Fruit fly (Drosophila melanogaster) whole organism, embryonic: Measurements from ENCODE around the gene CCHa1.

Source experiments
- ATbp ChIP-seq: fragments of 200-800 bp; sonication (Bioruptor generic); optimal IDR thresholded peaks from 2 replicates; lab custom pipeline; 2017; ENCODE audit warnings: missing biosample characterization, mild to moderate bottlenecking, missing genetic modification characterization, missing genetic modification reagents
- Atf-2 ChIP-seq: fragments of 200-800 bp; sonication (Bioruptor generic); optimal IDR thresholded peaks from 2 replicates; lab custom pipeline; 2016; ENCODE audit warnings: missing biosample characterization, missing genetic modification characterization
- BEAF-32 ChIP-seq: fragments of 200-800 bp; sonication (Bioruptor generic); optimal IDR thresholded peaks from 3 replicates; lab custom pipeline; 2017; ENCODE audit warnings: missing biosample characterization, missing genetic modification characterization, mild to moderate bottlenecking, moderate library complexity, missing genetic modification reagents
- CG10321 ChIP-seq: fragments of 200-800 bp; sonication (Bioruptor generic); IDR thresholded peaks from 2 replicates; pipeline ENCODE4 v1.3.6; 2022; ENCODE audit warnings: missing biosample characterization, missing genetic modification characterization
- CG12659 ChIP-seq: fragments of 200-800 bp; sonication (Bioruptor generic); optimal IDR thresholded peaks from 3 replicates; lab custom pipeline; 2017; ENCODE audit warnings: mild to moderate bottlenecking, missing biosample characterization, missing genetic modification reagents, missing genetic modification characterization
- CG13287 ChIP-seq: fragments of 200-800 bp; sonication (Bioruptor generic); IDR thresholded peaks from 2 replicates; pipeline ENCODE4 v1.3.6; 2022; ENCODE audit warnings: missing biosample characterization, missing genetic modification characterization; ENCODE audit not compliant: partially characterized antibody
- CG13424 ChIP-seq: fragments of 200-800 bp; sonication (Bioruptor generic); optimal IDR thresholded peaks from 2 replicates; lab custom pipeline; 2019; ENCODE audit warnings: missing biosample characterization, mild to moderate bottlenecking, missing genetic modification characterization, moderate library complexity
- CG15011 ChIP-seq: fragments of 200-800 bp; sonication (Bioruptor generic); optimal IDR thresholded peaks from 3 replicates; lab custom pipeline; 2018; ENCODE audit warnings: missing biosample characterization, mild to moderate bottlenecking, missing genetic modification characterization
- CG15601 ChIP-seq: fragments of 200-800 bp; sonication (Bioruptor generic); optimal IDR thresholded peaks from 3 replicates; lab custom pipeline; 2019; ENCODE audit warnings: missing biosample characterization, mild to moderate bottlenecking, missing genetic modification characterization, moderate library complexity
- CG17568 ChIP-seq: fragments of 200-800 bp; sonication (Bioruptor generic); optimal IDR thresholded peaks from 2 replicates; lab custom pipeline; 2018; ENCODE audit warnings: missing biosample characterization, mild to moderate bottlenecking, missing genetic modification characterization, moderate library complexity
- CG1792 ChIP-seq: fragments of 200-800 bp; sonication (Bioruptor generic); optimal IDR thresholded peaks from 2 replicates; lab custom pipeline; 2016; ENCODE audit warnings: missing biosample characterization, missing genetic modification characterization
- CG2120 ChIP-seq: fragments of 200-800 bp; sonication (Bioruptor generic); optimal IDR thresholded peaks from 3 replicates; lab custom pipeline; 2016; ENCODE audit warnings: missing biosample characterization, missing genetic modification characterization
- CG3065 ChIP-seq: fragments of 200-800 bp; sonication (Bioruptor generic); optimal IDR thresholded peaks from 2 replicates; lab custom pipeline; 2016; ENCODE audit warnings: missing biosample characterization, missing genetic modification characterization
- CG31388 ChIP-seq: fragments of 200-800 bp; sonication (Bioruptor generic); optimal IDR thresholded peaks from 2 replicates; lab custom pipeline; 2016; ENCODE audit warnings: missing biosample characterization, missing genetic modification characterization
- CG4360 ChIP-seq: fragments of 200-800 bp; sonication (Bioruptor generic); IDR thresholded peaks from 2 replicates; pipeline ENCODE4 v1.3.6; 2022; ENCODE audit warnings: missing biosample characterization, missing genetic modification characterization
- CG4854 ChIP-seq: fragments of 200-800 bp; sonication (Bioruptor generic); optimal IDR thresholded peaks from 2 replicates; lab custom pipeline; 2016; ENCODE audit warnings: missing biosample characterization, missing genetic modification characterization, inconsistent platforms
- CG7963 ChIP-seq: fragments of 200-800 bp; sonication (Bioruptor generic); IDR thresholded peaks from 3 replicates; pipeline ENCODE4 v1.3.6; 2022; ENCODE audit warnings: missing biosample characterization, missing genetic modification characterization; ENCODE audit not compliant: partially characterized antibody
- Chrac-16 ChIP-seq: fragments of 200-800 bp; sonication (Bioruptor generic); optimal IDR thresholded peaks from 3 replicates; lab custom pipeline; 2016; ENCODE audit warnings: missing biosample characterization, missing genetic modification characterization
- D19B ChIP-seq: fragments of 200-800 bp; sonication (Bioruptor generic); optimal IDR thresholded peaks from 2 replicates; lab custom pipeline; 2017; ENCODE audit warnings: missing biosample characterization, mild to moderate bottlenecking, missing genetic modification characterization
- Dref ChIP-seq: fragments of 200-800 bp; sonication (Bioruptor generic); IDR thresholded peaks from 2 replicates; pipeline ENCODE4 v1.3.6; 2022; ENCODE audit warnings: missing biosample characterization, missing genetic modification characterization
- Drgx ChIP-seq: fragments of 200-800 bp; sonication (Bioruptor generic); IDR thresholded peaks from 2 replicates; pipeline ENCODE4 v1.3.6; 2022; ENCODE audit warnings: missing biosample characterization, missing genetic modification characterization
- HLHmδ ChIP-seq: fragments of 200-800 bp; sonication (Bioruptor generic); optimal IDR thresholded peaks from 2 replicates; lab custom pipeline; 2018; ENCODE audit warnings: missing biosample characterization, mild to moderate bottlenecking, missing genetic modification characterization, moderate library complexity
- Hr39 ChIP-seq: fragments of >200 bp; optimal IDR thresholded peaks from 2 replicates; lab custom pipeline; 2017
- Hsf ChIP-seq: fragments of 200-800 bp; sonication (Bioruptor generic); optimal IDR thresholded peaks from 3 replicates; lab custom pipeline; 2016; ENCODE audit warnings: missing biosample characterization, missing genetic modification characterization
- Lhr ChIP-seq: fragments of 200-800 bp; sonication (Bioruptor generic); optimal IDR thresholded peaks from 3 replicates; lab custom pipeline; 2017; ENCODE audit warnings: mild to moderate bottlenecking, missing biosample characterization, missing genetic modification reagents, missing genetic modification characterization
- MESR4 ChIP-seq: fragments of 200-800 bp; sonication (Bioruptor generic); optimal IDR thresholded peaks from 2 replicates; lab custom pipeline; 2018; ENCODE audit warnings: missing biosample characterization, mild to moderate bottlenecking, missing genetic modification characterization, moderate library complexity
- Sox102F ChIP-seq: fragments of 200-800 bp; sonication (Bioruptor generic); optimal IDR thresholded peaks from 2 replicates; lab custom pipeline; 2018; ENCODE audit warnings: missing biosample characterization, mild to moderate bottlenecking, missing genetic modification characterization, moderate library complexity
- Xrp1 ChIP-seq: fragments of 200-800 bp; sonication (Bioruptor generic); IDR thresholded peaks from 2 replicates; pipeline ENCODE4 v1.3.6; 2022; ENCODE audit warnings: missing biosample characterization, missing genetic modification characterization
- abd-A ChIP-seq: fragments of 200-800 bp; sonication (Bioruptor generic); optimal IDR thresholded peaks from 3 replicates; lab custom pipeline; 2019; ENCODE audit warnings: missing biosample characterization, mild to moderate bottlenecking, missing genetic modification characterization, moderate library complexity
- croc ChIP-seq: fragments of 200-800 bp; sonication (Bioruptor generic); conservative IDR thresholded peaks from 3 replicates; pipeline ENCODE4 v1.3.6; 2022; ENCODE audit warnings: missing biosample characterization, missing genetic modification characterization
- ewg ChIP-seq: fragments of 200-800 bp; sonication (Bioruptor generic); optimal IDR thresholded peaks from 3 replicates; lab custom pipeline; 2017; ENCODE audit warnings: mild to moderate bottlenecking, missing biosample characterization, missing genetic modification reagents, missing genetic modification characterization
- exex ChIP-seq: fragments of 200-800 bp; sonication (Bioruptor generic); optimal IDR thresholded peaks from 4 replicates; lab custom pipeline; 2018; ENCODE audit warnings: missing biosample characterization, mild to moderate bottlenecking, missing genetic modification characterization, moderate library complexity
- fd3F ChIP-seq: fragments of 200-800 bp; sonication (Bioruptor generic); optimal IDR thresholded peaks from 2 replicates; lab custom pipeline; 2018; ENCODE audit warnings: missing biosample characterization, mild to moderate bottlenecking, missing genetic modification characterization, moderate library complexity
- fu2 ChIP-seq: fragments of 200-800 bp; sonication (Bioruptor generic); optimal IDR thresholded peaks from 2 replicates; lab custom pipeline; 2016; ENCODE audit warnings: missing biosample characterization, missing genetic modification characterization
- gfzf ChIP-seq: fragments of 200-800 bp; sonication (Bioruptor generic); optimal IDR thresholded peaks from 2 replicates; lab custom pipeline; 2016; ENCODE audit warnings: missing biosample characterization, mild to moderate bottlenecking, missing genetic modification characterization, moderate library complexity
- h ChIP-seq: fragments of >200 bp; optimal IDR thresholded peaks from 2 replicates; lab custom pipeline; 2017
- knrl ChIP-seq: fragments of 200-800 bp; sonication (Bioruptor generic); IDR thresholded peaks from 3 replicates; pipeline ENCODE4 v1.3.6; 2022; ENCODE audit warnings: missing biosample characterization, missing genetic modification characterization; ENCODE audit not compliant: partially characterized antibody
- mirr ChIP-seq: fragments of 200-800 bp; sonication (Bioruptor generic); optimal IDR thresholded peaks from 3 replicates; lab custom pipeline; 2018; ENCODE audit warnings: missing biosample characterization, mild to moderate bottlenecking, missing genetic modification characterization
- mld ChIP-seq: fragments of 200-800 bp; sonication (Bioruptor generic); IDR thresholded peaks from 3 replicates; pipeline ENCODE4 v1.3.6; 2022; ENCODE audit warnings: missing biosample characterization, missing genetic modification characterization; ENCODE audit not compliant: partially characterized antibody
- odd ChIP-seq: fragments of 200-800 bp; sonication (Bioruptor generic); optimal IDR thresholded peaks from 2 replicates; lab custom pipeline; 2017; ENCODE audit warnings: missing biosample characterization, mild to moderate bottlenecking, missing genetic modification characterization
- p53 ChIP-seq: fragments of 200-800 bp; sonication (Bioruptor generic); optimal IDR thresholded peaks from 2 replicates; lab custom pipeline; 2016; ENCODE audit warnings: missing biosample characterization, missing genetic modification characterization
- phol ChIP-seq: fragments of 200-800 bp; sonication (Bioruptor generic); optimal IDR thresholded peaks from 3 replicates; lab custom pipeline; 2018; ENCODE audit warnings: missing biosample characterization, mild to moderate bottlenecking, missing genetic modification characterization, moderate library complexity
- prd ChIP-seq, 3 experiments: fragments of >200 bp in 2 of 3; fragments of 200-800 bp in 1 of 3; sonication (Bioruptor generic) in 1 of 3; optimal IDR thresholded peaks in 2 of 3; IDR thresholded peaks in 1 of 3; 2 replicates in 2 of 3; 3 replicates in 1 of 3; pipeline versions ENCODE4 v1.3.6 to Lab custom; 2017 to 2022; ENCODE audit warnings: missing biosample characterization in 1 of 3, missing genetic modification characterization in 1 of 3
- pum ChIP-seq: fragments of 200-800 bp; sonication (Bioruptor generic); optimal IDR thresholded peaks from 2 replicates; lab custom pipeline; 2016; ENCODE audit warnings: missing biosample characterization, missing genetic modification characterization
- ssp ChIP-seq: fragments of 200-800 bp; sonication (Bioruptor generic); IDR thresholded peaks from 2 replicates; pipeline ENCODE4 v1.3.6; 2022; ENCODE audit warnings: missing biosample characterization, missing genetic modification characterization
- tio ChIP-seq: fragments of 200-800 bp; sonication (Bioruptor generic); optimal IDR thresholded peaks from 2 replicates; lab custom pipeline; 2017; ENCODE audit warnings: missing biosample characterization, missing genetic modification characterization, inconsistent platforms
- tup ChIP-seq: fragments of 200-800 bp; sonication (Bioruptor generic); optimal IDR thresholded peaks from 2 replicates; lab custom pipeline; 2016; ENCODE audit warnings: missing biosample characterization, mild to moderate bottlenecking, missing genetic modification characterization, moderate library complexity
- zen ChIP-seq: fragments of 200-800 bp; sonication (Bioruptor generic); optimal IDR thresholded peaks from 3 replicates; lab custom pipeline; 2018; ENCODE audit warnings: missing biosample characterization, mild to moderate bottlenecking, missing genetic modification characterization, moderate library complexity

The CCHa1 gene

dm6 chr3R:14052182-14053036 lies 44.2 kb downstream of the CCHa1 start (continued):
- TF ChIP-seq HLHmδ (no peak), BEAF-32 (GFP tag; lab: Kevin White, UChicago) (no peak), CG15601 (tag; lab: Kevin White, UChicago) (no peak), Drgx (peak; percentile 94), gfzf (no peak), pum (GFP tag; lab: Kevin White, UChicago) (peak; percentile 78), prd (optimal IDR thresholded peaks at IDR 0.05; lab: Kevin White, UChicago) (no peak), prd (GFP tag; IDR thresholded peaks at IDR 0.05; lab: Robert Waterston, UW) (peak; percentile 87), Dref (no peak), Chrac-16 (peak; percentile 72), ATbp (GFP tag; lab: Kevin White, UChicago) (peak; percentile 63), CG7963 (no peak), Hsf (GFP tag; lab: Kevin White, UChicago) (peak; percentile 90), Sox102F (GFP tag; lab: Kevin White, UChicago) (peak; percentile 76), CG17568 (peak; percentile 80), Xrp1 (GFP tag; lab: Robert Waterston, UW) (peak; percentile 70), tup (GFP tag; lab: Kevin White, UChicago) (peak; percentile 12), p53 (GFP tag; lab: Kevin White, UChicago) (peak; percentile 77), CG13424 (tag; lab: Kevin White, UChicago) (peak; percentile 84), D19B (GFP tag; lab: Kevin White, UChicago) (peak; percentile 85), CG12659 (GFP tag; lab: Kevin White, UChicago) (peak; percentile 92), mirr (GFP tag; lab: Kevin White, UChicago) (peak; percentile 42), MESR4 (GFP tag; lab: Kevin White, UChicago) (no peak), tio (peak; percentile 85), CG4854 (GFP tag; lab: Kevin White, UChicago) (peak; percentile 76), fd3F (GFP tag; lab: Kevin White, UChicago) (peak; percentile 91), CG15011 (GFP tag; lab: Kevin White, UChicago) (peak; percentile 79), CG10321 (no peak; the same call in 1 of the 2 replicates), Hr39 (lab: Kevin White, UChicago) (no peak), phol (peak; percentile 75), mld (GFP tag; lab: Robert Waterston, UW) (no peak), croc (GFP tag; lab: Robert Waterston, UW) (peak; percentile 41; the same call in 2 of the 3 replicates), CG2120 (GFP tag; lab: Kevin White, UChicago) (peak; percentile 97), CG31388 (GFP tag; lab: Kevin White, UChicago) (peak; percentile 25), CG3065 (GFP tag; lab: Kevin White, UChicago) (no peak), Atf-2 (GFP tag; lab: Kevin White, UChicago) (peak; percentile 82), CG4360 (no peak; the same call in 1 of the 2 replicates), ssp (peak; percentile 57), h (lab: Kevin White, UChicago) (no peak), zen (tag; lab: Kevin White, UChicago) (peak; percentile 23), ewg (GFP tag; lab: Kevin White, UChicago) (peak; percentile 48), CG13287 (GFP tag; lab: Robert Waterston, UW) (peak; percentile 11; the same call in 1 of the 2 replicates), odd (GFP tag; lab: Kevin White, UChicago) (peak; percentile 71), knrl (no peak), fu2 (GFP tag; lab: Kevin White, UChicago) (peak; percentile 91), CG1792 (GFP tag; lab: Kevin White, UChicago) (peak; percentile 83), abd-A (tag; lab: Kevin White, UChicago) (no peak), Lhr (GFP tag; lab: Kevin White, UChicago) (no peak), exex (tag; lab: Kevin White, UChicago) (peak; percentile 57)
